Worm (Caenorhabditis elegans) whole organism, midembryonic: ENCODE results near the gene T28A11.22.

Source experiments
- cog-1 ChIP-seq: sonication (generic microtip); optimal IDR thresholded peaks from 2 replicates; lab custom pipeline; 2016; ENCODE audit warnings: missing genetic modification characterization, missing compliant biosample characterization
- tab-1 ChIP-seq: fragments of 200-800 bp; sonication (Bioruptor generic); IDR thresholded peaks from 2 replicates; pipeline ENCODE4 v1.3.6; 2022; ENCODE audit warnings: missing genetic modification characterization, missing compliant biosample characterization

- TF ChIP-seq cog-1 (tag; lab: Kevin White, UChicago) (no peak), tab-1 (no peak)
Measured at ce11 chrV:3266189-3266588, 8.8 kb downstream of the T28A11.22 start, which contains the start of gene T28A11.17.
